Fruit fly (Drosophila melanogaster) whole organism, embryonic: ENCODE measurements around the gene CG14383.

Experiments
- ATbp ChIP-seq: fragments of 200-800 bp; sonication (Bioruptor generic); optimal IDR thresholded peaks from 2 replicates; lab custom pipeline; 2017; ENCODE audit warnings: missing biosample characterization, mild to moderate bottlenecking, missing genetic modification characterization, missing genetic modification reagents
- Atf-2 ChIP-seq: fragments of 200-800 bp; sonication (Bioruptor generic); optimal IDR thresholded peaks from 2 replicates; lab custom pipeline; 2016; ENCODE audit warnings: missing biosample characterization, missing genetic modification characterization
- CG1024 ChIP-seq: fragments of 200-800 bp; sonication (Bioruptor generic); IDR thresholded peaks from 2 replicates; pipeline ENCODE4 v1.3.6; 2022; ENCODE audit warnings: missing biosample characterization, missing genetic modification characterization
- CG13123 ChIP-seq: fragments of 200-800 bp; sonication (Bioruptor generic); optimal IDR thresholded peaks from 2 replicates; lab custom pipeline; 2016; ENCODE audit warnings: missing biosample characterization, missing genetic modification characterization
- CG13287 ChIP-seq: fragments of 200-800 bp; sonication (Bioruptor generic); IDR thresholded peaks from 2 replicates; pipeline ENCODE4 v1.3.6; 2022; ENCODE audit warnings: missing biosample characterization, missing genetic modification characterization; ENCODE audit not compliant: partially characterized antibody
- CG14441 ChIP-seq: fragments of 200-800 bp; sonication (Bioruptor generic); IDR thresholded peaks from 2 replicates; pipeline ENCODE4 v1.3.6; 2022; ENCODE audit warnings: missing biosample characterization, missing genetic modification characterization
- CG15514 ChIP-seq: fragments of 200-800 bp; sonication (Bioruptor generic); optimal IDR thresholded peaks from 3 replicates; lab custom pipeline; 2017; ENCODE audit warnings: missing biosample characterization, missing genetic modification characterization, mild to moderate bottlenecking, moderate library complexity, missing genetic modification reagents
- CG18619 ChIP-seq: fragments of 200-800 bp; sonication (Bioruptor generic); optimal IDR thresholded peaks from 3 replicates; lab custom pipeline; 2017; ENCODE audit warnings: missing biosample characterization, mild to moderate bottlenecking, missing genetic modification characterization
- CG30020 ChIP-seq: fragments of 200-800 bp; optimal IDR thresholded peaks from 2 replicates; lab custom pipeline; 2019; ENCODE audit warnings: missing biosample characterization, mild to moderate bottlenecking, missing genetic modification characterization, moderate library complexity
- CG3281 ChIP-seq: fragments of 200-800 bp; sonication (Bioruptor generic); optimal IDR thresholded peaks from 3 replicates; lab custom pipeline; 2017; ENCODE audit warnings: missing biosample characterization, mild to moderate bottlenecking, missing genetic modification characterization
- CG3995 ChIP-seq: fragments of 200-800 bp; sonication (Bioruptor generic); optimal IDR thresholded peaks from 3 replicates; lab custom pipeline; 2016; ENCODE audit warnings: missing biosample characterization, missing genetic modification characterization
- CG5245 ChIP-seq: fragments of 200-800 bp; sonication (Bioruptor generic); optimal IDR thresholded peaks from 3 replicates; lab custom pipeline; 2016; ENCODE audit warnings: missing biosample characterization, missing genetic modification characterization
- CG6272 ChIP-seq: fragments of 200-800 bp; sonication (Bioruptor generic); IDR thresholded peaks from 2 replicates; pipeline ENCODE4 v1.3.6; 2022; ENCODE audit warnings: missing biosample characterization, missing genetic modification characterization
- CG7357 ChIP-seq: fragments of 200-800 bp; sonication (Bioruptor generic); IDR thresholded peaks from 3 replicates; pipeline ENCODE4 v1.3.6; 2022; ENCODE audit warnings: missing biosample characterization, missing genetic modification characterization
- CG7745 ChIP-seq: fragments of 200-800 bp; sonication (Bioruptor generic); optimal IDR thresholded peaks from 2 replicates; lab custom pipeline; 2018; ENCODE audit warnings: missing biosample characterization, mild to moderate bottlenecking, missing genetic modification characterization, moderate library complexity
- CG7839 ChIP-seq: fragments of 200-800 bp; sonication (Bioruptor generic); optimal IDR thresholded peaks from 3 replicates; lab custom pipeline; 2018; ENCODE audit warnings: missing biosample characterization, mild to moderate bottlenecking, missing genetic modification characterization, moderate library complexity
- CG8281 ChIP-seq: fragments of 200-800 bp; sonication (Bioruptor generic); optimal IDR thresholded peaks from 2 replicates; lab custom pipeline; 2018; ENCODE audit warnings: missing biosample characterization, mild to moderate bottlenecking, missing genetic modification characterization, moderate library complexity
- CG9215 ChIP-seq: fragments of 200-800 bp; sonication (Bioruptor generic); IDR thresholded peaks from 2 replicates; pipeline ENCODE4 v1.3.6; 2022; ENCODE audit warnings: missing biosample characterization, missing genetic modification characterization
- CG9817 ChIP-seq: fragments of 200-800 bp; sonication (Bioruptor generic); optimal IDR thresholded peaks from 2 replicates; lab custom pipeline; 2018; ENCODE audit warnings: missing biosample characterization, mild to moderate bottlenecking, missing genetic modification characterization, moderate library complexity
- CHES-1-like ChIP-seq: fragments of 200-800 bp; sonication (Bioruptor generic); optimal IDR thresholded peaks from 2 replicates; lab custom pipeline; 2016; ENCODE audit warnings: missing biosample characterization, missing genetic modification characterization
- Camta ChIP-seq: fragments of 200-800 bp; sonication (Bioruptor generic); optimal IDR thresholded peaks from 2 replicates; lab custom pipeline; 2016; ENCODE audit warnings: missing biosample characterization, missing genetic modification characterization
- D19A ChIP-seq: fragments of 200-800 bp; optimal IDR thresholded peaks from 3 replicates; lab custom pipeline; 2019; ENCODE audit warnings: missing biosample characterization, mild to moderate bottlenecking, missing genetic modification characterization, moderate library complexity
- HLH54F ChIP-seq: fragments of 200-800 bp; sonication (Bioruptor generic); optimal IDR thresholded peaks from 3 replicates; lab custom pipeline; 2016; ENCODE audit warnings: missing biosample characterization, missing genetic modification characterization
- Hr3 ChIP-seq: fragments of 200-800 bp; sonication (Bioruptor generic); optimal IDR thresholded peaks from 3 replicates; lab custom pipeline; 2016; ENCODE audit warnings: missing biosample characterization, missing genetic modification characterization
- Med ChIP-seq: fragments of 200-800 bp; sonication (Bioruptor generic); peaks from one replicate; lab custom pipeline; 2016; ENCODE audit warnings: missing biosample characterization, missing genetic modification characterization, mild to moderate bottlenecking, inconsistent platforms, moderate library complexity
- Oaz ChIP-seq: fragments of 200-800 bp; sonication (Bioruptor generic); IDR thresholded peaks from 2 replicates; pipeline ENCODE4 v1.3.6; 2022; ENCODE audit warnings: missing biosample characterization, missing genetic modification characterization
- Pdp1 ChIP-seq, 2 experiments: fragments of 200-800 bp; sonication (Bioruptor generic); optimal IDR thresholded peaks; 3 replicates each; lab custom pipeline; 2016; ENCODE audit warnings: missing biosample characterization in 2 of 2, missing genetic modification characterization in 2 of 2, mild to moderate bottlenecking in 1 of 2, moderate library complexity in 1 of 2
- Tbp ChIP-seq: fragments of >200 bp; optimal IDR thresholded peaks from 2 replicates; lab custom pipeline; 2018; ENCODE audit warnings: missing biosample characterization, missing genetic modification characterization
- Usf ChIP-seq: fragments of 200-800 bp; sonication (Bioruptor generic); optimal IDR thresholded peaks from 2 replicates; lab custom pipeline; 2017; ENCODE audit warnings: missing genotype, missing biosample characterization, missing genetic modification characterization
- bcd ChIP-seq: fragments of 200-800 bp; sonication (Bioruptor generic); optimal IDR thresholded peaks from 2 replicates; lab custom pipeline; 2017; ENCODE audit warnings: missing biosample characterization, mild to moderate bottlenecking, missing genetic modification characterization
- cato ChIP-seq: fragments of 200-800 bp; sonication (Bioruptor generic); optimal IDR thresholded peaks from 2 replicates; lab custom pipeline; 2016; ENCODE audit warnings: missing biosample characterization, missing genetic modification characterization, borderline replicate concordance
- ci ChIP-seq: fragments of 200-800 bp; sonication (Bioruptor generic); IDR thresholded peaks from 3 replicates; pipeline ENCODE4 v1.3.6; 2022; ENCODE audit warnings: missing biosample characterization, missing genetic modification characterization
- crol ChIP-seq: fragments of 200-800 bp; sonication (Bioruptor generic); IDR thresholded peaks from 2 replicates; pipeline ENCODE4 v1.3.6; 2022; ENCODE audit warnings: missing biosample characterization, missing genetic modification characterization
- dati ChIP-seq: fragments of 200-800 bp; sonication (Bioruptor generic); IDR thresholded peaks from 2 replicates; pipeline ENCODE4 v1.3.6; 2022; ENCODE audit warnings: missing biosample characterization, missing genetic modification characterization
- dm ChIP-seq: fragments of 200-800 bp; sonication (Bioruptor generic); optimal IDR thresholded peaks from 3 replicates; lab custom pipeline; 2016; ENCODE audit warnings: missing biosample characterization, missing genetic modification characterization
- dysf ChIP-seq: fragments of 200-800 bp; sonication (Bioruptor generic); IDR thresholded peaks from 3 replicates; pipeline ENCODE4 v1.3.6; 2022; ENCODE audit warnings: missing biosample characterization, missing genetic modification characterization
- fru ChIP-seq: fragments of >200 bp; optimal IDR thresholded peaks from 2 replicates; lab custom pipeline; 2017
- grn ChIP-seq: fragments of 200-800 bp; sonication (Bioruptor generic); optimal IDR thresholded peaks from 3 replicates; lab custom pipeline; 2017; ENCODE audit warnings: missing biosample characterization, missing genetic modification characterization
- ind ChIP-seq: fragments of 200-800 bp; sonication (Bioruptor generic); optimal IDR thresholded peaks from 3 replicates; lab custom pipeline; 2016; ENCODE audit warnings: missing biosample characterization, missing genetic modification characterization
- lab ChIP-seq: fragments of 200-800 bp; sonication (Bioruptor generic); optimal IDR thresholded peaks from 3 replicates; lab custom pipeline; 2017; ENCODE audit warnings: missing biosample characterization, missing genetic modification characterization, mild to moderate bottlenecking, moderate library complexity, missing genetic modification reagents
- lilli ChIP-seq: fragments of 200-800 bp; sonication (Bioruptor generic); optimal IDR thresholded peaks from 3 replicates; lab custom pipeline; 2016; ENCODE audit warnings: missing biosample characterization, missing genetic modification characterization
- p53 ChIP-seq: fragments of 200-800 bp; sonication (Bioruptor generic); optimal IDR thresholded peaks from 2 replicates; lab custom pipeline; 2016; ENCODE audit warnings: missing biosample characterization, missing genetic modification characterization
- pan ChIP-seq, 4 experiments: fragments of >200 bp in 3 of 4; fragments of 200-800 bp in 1 of 4; sonication (Bioruptor generic) in 1 of 4; optimal IDR thresholded peaks in 3 of 4; IDR thresholded peaks in 1 of 4; 2 replicates each; pipeline versions ENCODE4 v1.3.6 to Lab custom; 2017 to 2022; ENCODE audit warnings: missing biosample characterization in 2 of 4, missing genetic modification characterization in 2 of 4, mixed read lengths in 1 of 4
- pnt ChIP-seq: fragments of 200-800 bp; sonication (Bioruptor generic); optimal IDR thresholded peaks from 3 replicates; lab custom pipeline; 2016; ENCODE audit warnings: missing biosample characterization, missing genetic modification characterization
- salm ChIP-seq: fragments of 200-800 bp; sonication (Bioruptor generic); optimal IDR thresholded peaks from 2 replicates; lab custom pipeline; 2018; ENCODE audit warnings: missing biosample characterization, mild to moderate bottlenecking, missing genetic modification characterization
- scrt ChIP-seq: fragments of 200-800 bp; sonication (Bioruptor generic); optimal IDR thresholded peaks from 2 replicates; lab custom pipeline; 2018; ENCODE audit warnings: missing biosample characterization, mild to moderate bottlenecking, missing genetic modification characterization, moderate library complexity
- slp2 ChIP-seq: fragments of 200-800 bp; sonication (Bioruptor generic); optimal IDR thresholded peaks from 2 replicates; lab custom pipeline; 2016; ENCODE audit warnings: missing biosample characterization, missing genetic modification characterization
- unpg ChIP-seq: fragments of 200-800 bp; sonication (Bioruptor generic); optimal IDR thresholded peaks from 3 replicates; lab custom pipeline; 2018; ENCODE audit warnings: missing biosample characterization, mild to moderate bottlenecking, missing genetic modification characterization, moderate library complexity
- vvl ChIP-seq: fragments of 200-800 bp; sonication (Bioruptor generic); IDR thresholded peaks from 2 replicates; pipeline ENCODE4 v1.3.6; 2022; ENCODE audit warnings: missing biosample characterization, missing genetic modification characterization

The CG14383 gene

dm6 chr3R:12981334-12982166, 6.8 kb downstream of the CG14383 start (continued):
- TF ChIP-seq Atf-2 (GFP tag; lab: Kevin White, UChicago) (peak; percentile 33), grn (no peak), crol (GFP tag; lab: Robert Waterston, UW) (no peak), p53 (GFP tag; lab: Kevin White, UChicago) (peak; percentile 12), CG9817 (tag; lab: Kevin White, UChicago) (peak; percentile 27), CG8281 (tag; lab: Kevin White, UChicago) (peak; percentile 24), CG5245 (peak; percentile 17), Usf (GFP tag; lab: Kevin White, UChicago) (peak; percentile 17), CG6272 (GFP tag; lab: Robert Waterston, UW) (no peak), CG7357 (GFP tag; lab: Robert Waterston, UW) (peak; percentile 43; the same call in 1 of the 3 replicates), dysf (GFP tag; lab: Robert Waterston, UW) (peak; percentile 71), Oaz (GFP tag; lab: Robert Waterston, UW) (0 out of 2 replicates have a peak, but pooled peaks have one; percentile 14), CG15514 (peak; percentile 40), pnt (no peak), CG14441 (peak; percentile 50), CG9215 (GFP tag; lab: Robert Waterston, UW) (no peak; the same call in 1 of the 2 replicates), Tbp (GFP tag; lab: Kevin White, UChicago) (no peak), ATbp (GFP tag; lab: Kevin White, UChicago) (peak; percentile 54), Pdp1 (GFP tag; optimal IDR thresholded peaks at IDR 0.05; lab: Kevin White, UChicago) (peak; percentile 38 to 44), CG18619 (peak; percentile 59), unpg (GFP tag; lab: Kevin White, UChicago) (peak; percentile 66), slp2 (GFP tag; lab: Kevin White, UChicago) (no peak), CG3995 (GFP tag; lab: Kevin White, UChicago) (no peak), CG3281 (GFP tag; lab: Kevin White, UChicago) (peak; percentile 78), dm (GFP tag; lab: Kevin White, UChicago) (no peak), CHES-1-like (GFP tag; lab: Kevin White, UChicago) (no peak), ind (GFP tag; lab: Kevin White, UChicago) (peak; percentile 53), pan (optimal IDR thresholded peaks at IDR 0.05; lab: Kevin White, UChicago) (no peak), pan (GFP tag; optimal IDR thresholded peaks at IDR 0.05 in 1 of 2, IDR thresholded peaks at IDR 0.05 in 1 of 2) (peak in 1 of 2 experiments; percentile 61), CG1024 (0 out of 2 replicates have a peak, but pooled peaks have one; percentile 17), CG13123 (GFP tag; lab: Kevin White, UChicago) (no peak), fru (lab: Kevin White, UChicago) (no peak), dati (GFP tag; lab: Robert Waterston, UW) (no peak), Hr3 (GFP tag; lab: Kevin White, UChicago) (peak; percentile 46), ci (GFP tag; lab: Robert Waterston, UW) (peak; percentile 39; the same call in 1 of the 3 replicates), CG30020 (tag; lab: Kevin White, UChicago) (no peak), D19A (tag; lab: Kevin White, UChicago) (peak; percentile 60), lab (peak; percentile 81), HLH54F (GFP tag; lab: Kevin White, UChicago) (peak; percentile 4), salm (tag; lab: Kevin White, UChicago) (peak; percentile 7), bcd (GFP tag; lab: Kevin White, UChicago) (peak; percentile 71), Camta (GFP tag; lab: Kevin White, UChicago) (peak; percentile 26), CG13287 (no peak), lilli (peak; percentile 5), CG7839 (peak; percentile 81), scrt (GFP tag; lab: Kevin White, UChicago) (peak; percentile 19), vvl (GFP tag; lab: Robert Waterston, UW) (peak; percentile 48; the same call in 1 of the 2 replicates), CG7745 (tag; lab: Kevin White, UChicago) (no peak), Med (GFP tag; lab: Kevin White, UChicago) (peak; percentile 89), cato (GFP tag; lab: Kevin White, UChicago) (peak; percentile 25)
